Worm (Caenorhabditis elegans) whole organism, L4/young adult: ENCODE results near the gene syp-1.

ENCODE experiments used
- W03F9.2 ChIP-seq: fragments of 150-350 bp; optimal IDR thresholded peaks from 2 replicates; lab custom pipeline; 2014; ENCODE audit warnings: missing biosample characterization, missing genetic modification characterization
- dao-5 ChIP-seq: sonication (generic microtip); optimal IDR thresholded peaks from 2 replicates; lab custom pipeline; 2016; ENCODE audit warnings: missing genotype, missing genetic modification characterization, moderate library complexity, missing compliant biosample characterization
- him-1 ChIP-seq: sonication (generic microtip); optimal IDR thresholded peaks from 2 replicates; lab custom pipeline; 2016; ENCODE audit warnings: missing genotype, missing genetic modification reagents, missing genetic modification characterization, missing compliant biosample characterization

- no peak for TF ChIP-seq W03F9.2 (tag; lab: Kevin White, UChicago)
- TF ChIP-seq him-1 (tag; lab: Kevin White, UChicago): no peak
- no peak for TF ChIP-seq dao-5 (tag; lab: Kevin White, UChicago)
Measured at ce11 chrV:16357253-16357652, 46.8 kb upstream of the syp-1 start, which contains the start of gene pptr-1.
